Fruit fly (Drosophila melanogaster): ENCODE data around the gene CG31705.

dm6 chr2L:11553825-11554224, 25.8 kb upstream of the CG31705 start:
- TF ChIP-seq CG8478 (optimal IDR thresholded peaks at IDR 0.05) (no peak), usp (GFP tag; optimal IDR thresholded peaks at IDR 0.05) (no peak)

All from whole organism.